Worm (Caenorhabditis elegans) whole organism, dauer: ENCODE data around the gene K06A9.3.

Experiments
- unc-62 ChIP-seq: sonication (generic microtip); optimal IDR thresholded peaks from 2 replicates; lab custom pipeline; 2017; ENCODE audit warnings: missing biosample characterization, missing genetic modification reagents, missing genetic modification characterization

Gene K06A9.3

ce11 chrX:1523272-1523671, 11.9 kb downstream of the K06A9.3 start:
- TF ChIP-seq unc-62 (GFP tag; lab: Kevin White, UChicago), result no peak

- TF ChIP-seq unc-62 (GFP tag; lab: Kevin White, UChicago), result no peak
These were observed 13.1 kb downstream of the K06A9.3 start for ce11 chrX:1522068-1522467.

- no peak for TF ChIP-seq unc-62 (GFP tag; lab: Kevin White, UChicago)
These were observed 13.8 kb downstream of the K06A9.3 start, which contains the start of gene toca-1 for ce11 chrX:1521387-1521786. Gene toca-1, minus strand, starts transcription at chrX:1521487.

- no peak for TF ChIP-seq unc-62 (GFP tag; lab: Kevin White, UChicago)
These were observed 17.6 kb downstream of the K06A9.3 start for ce11 chrX:1517519-1517918.

ce11 chrX:1516574-1516973, 18.6 kb downstream of the K06A9.3 start:
- TF ChIP-seq unc-62 (GFP tag; lab: Kevin White, UChicago), result no peak

ce11 chrX:1513153-1513552, 22.0 kb downstream of the K06A9.3 start:
- TF ChIP-seq unc-62 (GFP tag; lab: Kevin White, UChicago), result no peak

ce11 chrX:1512307-1512706, 22.9 kb downstream of the K06A9.3 start:
- no peak for TF ChIP-seq unc-62 (GFP tag; lab: Kevin White, UChicago)

ce11 chrX:1504529-1505080, 30.6 kb downstream of the K06A9.3 start:
- TF ChIP-seq unc-62 (GFP tag; lab: Kevin White, UChicago), result no peak

ce11 chrX:1503698-1504501, 31.3 kb downstream of the K06A9.3 start:
- TF ChIP-seq unc-62 (GFP tag; lab: Kevin White, UChicago), result no peak

ce11 chrX:1502914-1503313, 32.2 kb downstream of the K06A9.3 start:
- no peak for TF ChIP-seq unc-62 (GFP tag; lab: Kevin White, UChicago)

ce11 chrX:1502490-1502889, 32.7 kb downstream of the K06A9.3 start, which contains the start of gene F09E10.1:
Gene F09E10.1, plus strand, starts transcription at chrX:1502790.
- TF ChIP-seq unc-62 (GFP tag; lab: Kevin White, UChicago), result no peak

- TF ChIP-seq unc-62 (GFP tag; lab: Kevin White, UChicago), result no peak
These were observed 33.4 kb downstream of the K06A9.3 start, which contains the start of gene F09E10.7 for ce11 chrX:1501752-1502151. Gene F09E10.7, minus strand, starts transcription at chrX:1501852.

- TF ChIP-seq unc-62 (GFP tag; lab: Kevin White, UChicago), result no peak
These were observed 35.7 kb downstream of the K06A9.3 start for ce11 chrX:1499499-1499898.

ce11 chrX:1497581-1497980, 37.6 kb downstream of the K06A9.3 start, which contains the start of gene F09E10.6:
Gene F09E10.6, minus strand, starts transcription at chrX:1497681.
- no peak for TF ChIP-seq unc-62 (GFP tag; lab: Kevin White, UChicago)

- no peak for TF ChIP-seq unc-62 (GFP tag; lab: Kevin White, UChicago)
These were observed 39.2 kb downstream of the K06A9.3 start for ce11 chrX:1495980-1496379.

ce11 chrX:1494256-1494655, 40.9 kb downstream of the K06A9.3 start, which contains the start of gene F09E10.5:
Gene F09E10.5, minus strand, starts transcription at chrX:1494356.
- TF ChIP-seq unc-62 (GFP tag; lab: Kevin White, UChicago), result no peak

- no peak for TF ChIP-seq unc-62 (GFP tag; lab: Kevin White, UChicago)
These were observed 43.0 kb downstream of the K06A9.3 start for ce11 chrX:1492174-1492573.
